Worm (Caenorhabditis elegans): ENCODE data around the gene F35E8.10.
"Not testable (repeated sequence)": the region's sequence is repeated elsewhere in the genome, so short reads cannot be mapped to it uniquely, and the experiment has no call there.

The F35E8.10 gene

DNA sequence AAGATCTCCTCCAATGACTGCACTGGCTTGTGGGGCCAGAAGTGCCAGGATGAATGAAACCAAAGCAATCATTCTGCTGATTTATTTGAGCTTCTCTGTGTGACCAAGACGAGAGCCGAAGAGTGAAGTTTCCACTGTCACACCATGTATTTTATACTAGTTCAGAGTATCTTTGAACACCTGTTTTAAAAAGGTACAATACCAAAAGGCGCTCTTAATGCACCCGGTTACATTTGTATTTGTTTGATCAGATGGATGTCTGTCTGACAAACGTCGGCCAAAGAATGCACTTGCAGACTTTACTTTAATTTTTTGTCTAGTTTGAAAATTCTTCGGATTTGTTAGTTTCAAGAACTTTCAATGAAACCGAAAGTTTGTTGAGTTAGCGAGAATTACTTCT, at the start of gene F35E8.10:
Gene F35E8.10 (minus strand): TSS at position 101 of the 400 bp plus-strand sequence.
- TF ChIP-seq dao-5 (tag; optimal IDR thresholded peaks at IDR 0.05) (no peak), him-1 (tag; optimal IDR thresholded peaks at IDR 0.05) (no peak), W03F9.2 (tag; optimal IDR thresholded peaks at IDR 0.05) (no peak)

DNA sequence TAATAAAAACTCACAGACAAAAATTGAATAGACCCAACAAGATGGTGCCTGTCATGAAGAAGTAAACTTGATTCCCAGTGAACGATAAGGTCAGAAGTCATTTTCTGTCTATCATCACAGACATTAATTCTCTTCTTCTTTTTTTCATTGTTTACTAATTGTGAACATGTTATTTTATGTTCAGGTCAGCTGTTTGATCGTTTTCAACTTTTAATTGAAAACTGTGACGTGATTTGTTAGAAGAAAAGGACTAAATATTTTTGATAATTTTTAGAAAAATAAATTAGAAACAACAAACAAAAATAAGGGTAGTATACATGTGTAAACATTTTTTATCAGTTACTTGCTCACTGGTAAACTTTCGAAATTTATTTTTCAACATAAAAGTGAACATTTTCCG, 49.5 kb upstream of the F35E8.10 start, which contains the start of gene F36G9.7:
Gene F36G9.7 (minus strand): TSS at position 101 of the 400 bp plus-strand sequence.
- no peak for TF ChIP-seq W03F9.2 (tag; optimal IDR thresholded peaks at IDR 0.05)
- no peak for TF ChIP-seq him-1 (tag; optimal IDR thresholded peaks at IDR 0.05)
- no peak for TF ChIP-seq dao-5 (tag; optimal IDR thresholded peaks at IDR 0.05)

DNA sequence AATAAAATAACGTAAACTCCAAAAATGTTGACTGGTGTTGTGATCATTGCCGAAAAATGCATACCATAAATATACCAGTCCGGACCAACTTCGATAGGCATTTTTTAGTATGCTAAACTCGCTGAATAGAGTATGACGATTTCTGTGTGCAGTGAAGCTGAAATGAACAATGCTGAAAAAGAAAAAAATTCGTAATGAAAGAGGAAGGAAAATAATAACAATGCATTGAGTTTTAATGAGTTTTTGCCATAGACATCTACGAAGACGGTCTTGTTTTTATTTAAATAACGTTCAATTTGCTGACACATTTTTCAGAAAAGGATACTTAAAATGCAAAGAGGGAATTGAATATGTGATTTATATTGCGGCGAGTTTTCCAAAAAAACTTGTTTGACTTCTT, 47.4 kb upstream of the F35E8.10 start, which contains the start of gene sri-1:
Gene sri-1 (minus strand): TSS at position 101 of the 400 bp plus-strand sequence.
- TF ChIP-seq W03F9.2 (tag; optimal IDR thresholded peaks at IDR 0.05) (no peak), him-1 (tag; optimal IDR thresholded peaks at IDR 0.05) (no peak), dao-5 (tag; optimal IDR thresholded peaks at IDR 0.05) (no peak)

DNA sequence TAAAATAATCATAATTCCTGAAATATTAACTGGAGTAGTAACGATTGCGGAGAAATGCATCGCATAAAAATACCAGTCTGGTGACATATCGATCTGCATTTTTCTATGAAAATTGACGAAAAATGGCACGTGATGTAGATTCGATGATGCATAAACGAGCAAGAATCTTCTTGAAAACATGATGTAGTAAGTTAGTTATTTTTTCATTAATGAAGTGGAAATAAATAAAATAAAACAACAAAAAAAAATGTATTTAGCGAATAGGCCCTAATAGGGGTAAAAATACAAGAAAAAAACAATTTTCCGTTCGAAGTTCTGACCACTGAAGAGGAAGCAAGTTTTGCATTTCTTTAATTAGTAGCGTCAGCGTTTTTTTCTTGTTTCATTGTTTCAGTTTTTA, 44.9 kb upstream of the F35E8.10 start, which contains the start of gene sri-2:
Gene sri-2 (minus strand): TSS at position 101 of the 400 bp plus-strand sequence.
- TF ChIP-seq him-1 (tag; optimal IDR thresholded peaks at IDR 0.05) (no peak), W03F9.2 (tag; optimal IDR thresholded peaks at IDR 0.05) (no peak), dao-5 (tag; optimal IDR thresholded peaks at IDR 0.05) (no peak)

DNA sequence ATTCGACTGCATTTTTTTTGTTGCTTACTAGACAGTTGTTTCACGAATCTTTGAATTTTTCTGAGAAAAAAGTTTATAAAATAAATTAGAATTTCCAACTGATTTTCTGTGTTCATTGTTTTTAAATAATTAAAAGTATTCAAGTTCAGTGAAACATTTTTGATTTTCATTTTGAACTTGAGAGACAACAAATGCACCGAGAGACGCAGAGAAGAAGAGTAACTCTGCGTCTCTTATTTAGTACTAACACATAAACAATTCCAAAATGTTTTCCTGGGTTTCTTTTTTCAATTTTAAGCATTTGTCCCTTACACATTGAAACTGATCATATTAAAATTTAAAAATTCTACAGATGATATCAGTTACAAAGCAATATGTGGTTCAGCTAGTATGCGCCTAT, 39.3 kb upstream of the F35E8.10 start:
- TF ChIP-seq W03F9.2 (tag; optimal IDR thresholded peaks at IDR 0.05) (no peak), him-1 (tag; optimal IDR thresholded peaks at IDR 0.05) (no peak)

DNA sequence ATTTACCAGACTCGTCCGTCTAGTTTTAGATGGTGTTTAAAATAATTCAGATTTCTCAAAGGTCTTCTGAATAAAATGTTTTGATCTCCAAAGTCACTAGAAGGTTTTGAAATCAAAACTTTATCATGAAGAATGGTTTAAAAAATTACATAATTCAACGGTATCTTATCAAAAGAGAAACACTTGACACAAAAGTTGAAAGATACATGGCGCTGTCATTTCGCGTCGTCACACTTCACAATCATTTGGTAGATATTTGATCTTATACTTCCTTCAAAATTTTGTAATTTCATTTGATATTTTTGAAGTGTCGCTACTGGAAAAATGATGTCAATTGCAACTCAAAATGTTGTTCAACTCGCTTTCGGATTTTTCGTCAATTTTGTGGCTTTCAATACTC, 36.9 kb upstream of the F35E8.10 start, which contains the start of gene F36G9.3:
Gene F36G9.3 (plus strand): TSS at position 301 of the 400 bp plus-strand sequence.
- no peak for TF ChIP-seq dao-5 (tag; optimal IDR thresholded peaks at IDR 0.05)
- no peak for TF ChIP-seq W03F9.2 (tag; optimal IDR thresholded peaks at IDR 0.05)
- TF ChIP-seq him-1 (tag; optimal IDR thresholded peaks at IDR 0.05), result no peak

DNA sequence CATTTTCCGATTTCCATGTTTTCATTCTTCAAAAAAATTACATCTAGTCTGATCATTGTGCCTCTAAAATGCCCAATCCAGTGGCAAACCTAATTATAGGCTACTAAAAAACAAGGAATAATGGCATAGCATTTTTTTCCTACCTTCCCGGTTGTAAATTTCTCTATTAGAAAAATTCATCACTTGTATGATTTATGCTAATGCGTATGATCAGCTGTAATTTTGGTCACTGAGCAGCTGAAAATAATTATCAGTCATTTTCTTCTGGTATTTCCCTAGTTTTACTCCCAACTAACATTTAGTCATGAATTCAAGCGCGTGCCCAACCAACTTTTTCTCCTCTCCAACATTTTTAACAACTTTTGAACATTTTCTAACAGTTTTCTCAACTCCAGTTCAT, 35.3 kb upstream of the F35E8.10 start, which contains the start of gene srh-186:
Gene srh-186 (plus strand): TSS at position 301 of the 400 bp plus-strand sequence.
- TF ChIP-seq him-1 (tag; optimal IDR thresholded peaks at IDR 0.05), result no peak

DNA sequence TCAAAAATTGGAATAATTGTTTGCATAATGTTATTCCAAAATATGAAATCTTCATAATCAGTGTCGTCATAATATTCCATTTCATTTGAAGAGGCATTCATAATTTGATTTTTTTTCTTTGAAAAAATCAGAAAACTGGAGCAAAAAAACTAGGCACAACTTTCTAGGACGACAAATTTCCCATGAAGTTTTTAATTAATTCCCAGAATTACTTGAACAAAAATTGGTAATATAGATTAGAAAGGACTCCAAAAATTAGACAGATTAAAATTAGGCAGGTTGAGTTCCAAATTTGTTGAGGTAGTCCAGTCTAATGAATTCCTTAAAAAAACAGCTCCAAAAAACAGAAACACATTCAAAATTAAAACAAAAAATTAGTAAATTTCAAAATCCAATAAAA, 34.8 kb upstream of the F35E8.10 start, which contains the start of gene srw-57:
Gene srw-57 (minus strand): TSS at position 101 of the 400 bp plus-strand sequence.
- no peak for TF ChIP-seq dao-5 (tag; optimal IDR thresholded peaks at IDR 0.05)
- no peak for TF ChIP-seq W03F9.2 (tag; optimal IDR thresholded peaks at IDR 0.05)
- no peak for TF ChIP-seq him-1 (tag; optimal IDR thresholded peaks at IDR 0.05)

DNA sequence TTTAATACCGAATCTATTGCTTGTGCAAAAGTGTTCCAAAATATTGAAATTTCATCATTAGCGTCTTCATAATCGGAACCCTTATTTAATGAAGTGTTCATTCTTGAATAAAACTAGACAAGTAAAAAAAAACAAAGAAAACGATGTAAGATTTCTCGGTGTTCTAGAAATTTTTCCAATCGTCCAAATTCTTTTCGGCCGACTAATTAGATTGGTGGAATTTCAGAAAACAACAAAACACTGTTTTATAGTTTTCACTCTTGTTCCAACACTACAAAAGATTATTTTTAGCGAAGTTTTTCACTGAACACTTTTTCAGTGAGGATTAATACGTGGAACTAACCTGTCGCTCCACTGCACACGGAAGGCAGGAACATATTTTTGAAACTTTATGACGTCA, 32.6 kb upstream of the F35E8.10 start, which contains the start of gene srw-56:
Gene srw-56 (minus strand): TSS at position 101 of the 400 bp plus-strand sequence.
- no peak for TF ChIP-seq dao-5 (tag; optimal IDR thresholded peaks at IDR 0.05)
- no peak for TF ChIP-seq W03F9.2 (tag; optimal IDR thresholded peaks at IDR 0.05)
- no peak for TF ChIP-seq him-1 (tag; optimal IDR thresholded peaks at IDR 0.05)

DNA sequence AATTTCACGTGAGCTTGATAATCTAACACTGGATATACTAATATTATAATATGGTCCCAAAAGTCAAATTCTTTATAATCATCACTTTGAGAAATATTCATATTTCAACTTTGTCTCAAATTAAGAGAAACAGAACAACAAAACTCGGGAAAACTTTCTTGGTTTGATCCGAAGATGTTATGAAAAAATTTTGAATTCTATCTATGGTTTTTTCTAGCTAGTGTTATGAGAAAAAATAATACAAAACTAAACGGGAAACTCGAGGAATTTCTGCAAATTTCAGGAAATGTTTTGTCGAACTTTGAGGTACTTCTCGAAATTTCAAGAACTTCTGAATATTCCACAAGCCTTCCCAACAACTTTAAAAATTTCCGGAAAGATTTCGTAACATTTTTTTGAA, 30.7 kb upstream of the F35E8.10 start, which contains the start of gene srw-59:
Gene srw-59 (minus strand): TSS at position 101 of the 400 bp plus-strand sequence.
- TF ChIP-seq W03F9.2 (tag; optimal IDR thresholded peaks at IDR 0.05), result no peak
- no peak for TF ChIP-seq dao-5 (tag; optimal IDR thresholded peaks at IDR 0.05)
- no peak for TF ChIP-seq him-1 (tag; optimal IDR thresholded peaks at IDR 0.05)

DNA sequence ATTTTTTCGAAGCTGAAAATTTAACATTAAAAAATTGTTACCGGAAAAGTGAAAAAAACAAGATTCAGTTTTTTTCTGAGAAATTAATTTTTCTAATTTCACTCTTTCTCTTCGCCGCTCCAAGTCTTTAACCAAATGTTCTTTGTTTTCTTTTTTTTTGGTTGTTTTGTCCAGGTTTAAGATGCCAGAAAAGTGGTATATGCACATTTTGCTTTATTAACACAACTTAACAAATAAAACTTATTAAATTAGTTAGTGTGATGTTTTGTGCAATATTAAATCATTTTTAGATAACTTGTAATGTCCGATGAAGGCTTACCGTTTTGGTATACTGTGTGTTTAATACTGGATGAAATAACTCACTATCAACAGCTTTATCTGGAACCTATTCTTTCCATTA, 23.0 kb upstream of the F35E8.10 start, which contains the start of gene srw-53:
Gene srw-53 (plus strand): TSS at position 301 of the 400 bp plus-strand sequence.
- TF ChIP-seq W03F9.2 (tag; optimal IDR thresholded peaks at IDR 0.05), result no peak
- no peak for TF ChIP-seq dao-5 (tag; optimal IDR thresholded peaks at IDR 0.05)

DNA sequence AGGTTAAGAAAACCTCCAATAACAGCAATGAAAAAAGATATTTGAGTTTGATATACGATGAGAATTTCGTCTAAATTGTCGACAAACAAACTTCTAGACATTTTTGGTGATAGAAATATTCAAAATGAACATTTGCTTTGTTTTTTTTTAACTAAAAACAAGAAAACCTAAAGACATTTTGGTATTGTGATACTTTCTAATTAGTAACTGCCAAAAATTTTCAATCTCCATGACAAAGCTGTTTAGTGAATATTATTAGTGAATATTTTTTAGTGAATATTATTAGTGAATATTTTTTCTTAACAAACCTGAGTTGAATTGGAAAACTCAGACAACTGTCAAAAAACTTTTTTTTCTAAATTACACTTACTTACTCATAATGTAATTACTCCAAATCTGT, 20.1 kb upstream of the F35E8.10 start, which contains the start of gene srw-55:
Gene srw-55 (minus strand): TSS at position 101 of the 400 bp plus-strand sequence.
- no peak for TF ChIP-seq dao-5 (tag; optimal IDR thresholded peaks at IDR 0.05)
- no peak for TF ChIP-seq him-1 (tag; optimal IDR thresholded peaks at IDR 0.05)
- no peak for TF ChIP-seq W03F9.2 (tag; optimal IDR thresholded peaks at IDR 0.05)

DNA sequence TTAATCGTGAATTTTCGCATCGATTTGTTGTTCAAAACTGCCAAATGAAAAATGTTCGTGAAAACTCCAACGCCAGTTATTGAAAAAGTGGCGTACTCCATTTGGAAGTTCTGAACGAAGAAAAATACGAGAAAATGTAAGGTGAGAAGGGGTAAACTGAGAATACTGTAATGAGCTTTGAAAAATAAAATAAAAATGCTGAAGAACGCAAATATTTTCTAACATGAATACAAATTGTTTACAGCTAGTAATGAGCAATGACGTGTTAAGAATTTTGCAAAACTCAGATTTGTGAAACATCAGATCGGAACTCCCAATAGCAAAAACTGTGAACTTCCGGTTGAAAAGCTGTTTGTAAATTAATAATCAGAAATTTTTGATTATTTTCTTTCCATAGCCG, 12.2 kb upstream of the F35E8.10 start, which contains the start of gene srw-26:
Gene srw-26 (minus strand): TSS at position 101 of the 400 bp plus-strand sequence.
- no peak for TF ChIP-seq W03F9.2 (tag; optimal IDR thresholded peaks at IDR 0.05)
- no peak for TF ChIP-seq him-1 (tag; optimal IDR thresholded peaks at IDR 0.05)
- no peak for TF ChIP-seq dao-5 (tag; optimal IDR thresholded peaks at IDR 0.05)

DNA sequence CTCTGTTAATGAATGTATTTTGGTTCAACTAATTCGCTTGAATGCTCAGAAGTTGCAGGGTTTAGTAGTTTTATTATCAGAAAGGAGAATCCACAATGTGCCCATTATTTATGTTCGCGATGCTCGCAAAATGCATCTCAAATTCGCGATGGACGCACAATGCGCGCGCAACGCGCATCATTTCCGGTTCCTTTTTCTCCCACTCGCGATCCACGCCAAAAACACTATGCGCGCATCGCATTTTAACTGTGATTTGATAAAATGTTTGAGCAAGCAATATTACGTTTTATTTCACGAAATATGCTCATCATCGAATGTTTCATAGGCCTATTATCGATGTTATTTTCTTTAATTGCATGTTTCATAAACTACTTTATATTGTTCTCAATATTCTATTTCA, 9.7 kb upstream of the F35E8.10 start, which contains the start of gene srbc-77:
Gene srbc-77 (plus strand): TSS at position 301 of the 400 bp plus-strand sequence.
- not testable (repeated sequence) for TF ChIP-seq W03F9.2, dao-5, him-1 (tag; optimal IDR thresholded peaks at IDR 0.05)

DNA sequence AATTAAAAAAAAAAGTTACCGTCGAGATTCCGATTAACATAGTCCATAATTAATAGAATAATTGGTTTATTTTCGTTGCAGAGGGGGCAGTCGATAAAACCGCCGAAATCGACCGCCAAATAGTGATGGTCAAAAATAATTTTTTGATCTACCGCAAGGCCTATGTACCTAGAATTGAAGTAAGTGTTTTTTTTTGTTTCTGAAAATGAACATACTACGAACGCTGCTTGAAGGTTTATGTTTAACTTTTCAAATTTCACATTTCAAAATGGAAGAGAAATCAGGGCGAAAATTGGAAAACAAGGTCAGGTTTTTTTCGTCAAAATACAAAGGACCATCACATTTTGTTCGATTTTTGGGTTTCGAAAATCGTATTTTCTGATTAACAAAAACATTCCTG, 8.2 kb upstream of the F35E8.10 start, which contains the start of gene pzf-1:
Gene pzf-1 (minus strand): TSS at position 101 of the 400 bp plus-strand sequence.
- no peak for TF ChIP-seq W03F9.2 (tag; optimal IDR thresholded peaks at IDR 0.05)
